Fruit fly (Drosophila melanogaster): Measurements from ENCODE around the gene sens-2.

sens-2 gene

dm6 chr2L:6841349-6841748 lies 19.6 kb downstream of the sens-2 start (continued):
- peak; percentile 83 for TF ChIP-seq nmo (GFP tag; optimal IDR thresholded peaks at IDR 0.05)
- TF ChIP-seq jing (GFP tag; optimal IDR thresholded peaks at IDR 0.05): peak; percentile 71
- TF ChIP-seq CG9215 (GFP tag; IDR thresholded peaks at IDR 0.05): peak; percentile 35; the same call in 1 of the 2 replicates
- TF ChIP-seq zfh2 (GFP tag; optimal IDR thresholded peaks at IDR 0.05): no peak
- peak; percentile 50 for TF ChIP-seq CG12155 (GFP tag; optimal IDR thresholded peaks at IDR 0.05)
- TF ChIP-seq E2f1 (GFP tag; IDR thresholded peaks at IDR 0.05): peak; percentile 65
- TF ChIP-seq insv (GFP tag; optimal IDR thresholded peaks at IDR 0.05): no peak
- peak; percentile 71 for TF ChIP-seq CG6813 (GFP tag; optimal IDR thresholded peaks at IDR 0.05)
- TF ChIP-seq ken (GFP tag; IDR thresholded peaks at IDR 0.05): peak; percentile 85
- peak; percentile 88 for TF ChIP-seq CG4404 (GFP tag; IDR thresholded peaks at IDR 0.05)
- peak; percentile 70 for TF ChIP-seq CG7372 (GFP tag; IDR thresholded peaks at IDR 0.05)
- peak; percentile 92 for TF ChIP-seq Med (GFP tag)
- peak; percentile 70 for TF ChIP-seq CG17359 (tag; optimal IDR thresholded peaks at IDR 0.05)
- no peak for TF ChIP-seq Ets97D (GFP tag; optimal IDR thresholded peaks at IDR 0.05)
- peak; percentile 62 for TF ChIP-seq Hr3 (GFP tag; optimal IDR thresholded peaks at IDR 0.05)
- peak; percentile 67 for TF ChIP-seq Ada2b (GFP tag; IDR thresholded peaks at IDR 0.05)
- peak; percentile 77 for TF ChIP-seq jumu (GFP tag; optimal IDR thresholded peaks at IDR 0.05)
- peak; percentile 44 for TF ChIP-seq Jarid2 (GFP tag; optimal IDR thresholded peaks at IDR 0.05)
- TF ChIP-seq CG10321 (GFP tag; IDR thresholded peaks at IDR 0.05): no peak
- TF ChIP-seq kay (GFP tag; optimal IDR thresholded peaks at IDR 0.05): peak; percentile 57
- TF ChIP-seq bsh (GFP tag; optimal IDR thresholded peaks at IDR 0.05): peak in 1 of 2 experiments; percentile 92
- peak; percentile 45 for TF ChIP-seq CG17385 (GFP tag; optimal IDR thresholded peaks at IDR 0.05)
- no peak for TF ChIP-seq CG12769 (tag; optimal IDR thresholded peaks at IDR 0.05)
- TF ChIP-seq chif (GFP tag; optimal IDR thresholded peaks at IDR 0.05): peak; percentile 71 to 88
- no peak for TF ChIP-seq CG15269 (tag; optimal IDR thresholded peaks at IDR 0.05)
- peak; percentile 39; the same call in 1 of the 2 replicates for TF ChIP-seq CG31224 (GFP tag; IDR thresholded peaks at IDR 0.05)
- TF ChIP-seq CG14710 (tag; optimal IDR thresholded peaks at IDR 0.05): peak; percentile 85
- TF ChIP-seq gsb (GFP tag; IDR thresholded peaks at IDR 0.05): no peak
- peak; percentile 21 for TF ChIP-seq tup (GFP tag; optimal IDR thresholded peaks at IDR 0.05)
- peak; percentile 16 for TF ChIP-seq CG12744 (GFP tag; optimal IDR thresholded peaks at IDR 0.05)
- peak; percentile 26 for TF ChIP-seq Meics (GFP tag; optimal IDR thresholded peaks at IDR 0.05)
- peak; percentile 44 for TF ChIP-seq NC2α (GFP tag; optimal IDR thresholded peaks at IDR 0.05)
- TF ChIP-seq Lhr (GFP tag; optimal IDR thresholded peaks at IDR 0.05): peak; percentile 71
- peak; percentile 17; the same call in 1 of the 2 replicates for TF ChIP-seq Taf1 (GFP tag; IDR thresholded peaks at IDR 0.05)
- TF ChIP-seq bbx (GFP tag; IDR thresholded peaks at IDR 0.05; ENCODE audit: partially characterized antibody): no peak
- peak; percentile 34 for TF ChIP-seq tx (GFP tag; optimal IDR thresholded peaks at IDR 0.05)
- TF ChIP-seq nerfin-1 (tag; optimal IDR thresholded peaks at IDR 0.05): peak; percentile 81
- TF ChIP-seq CG42726 (GFP tag; IDR thresholded peaks at IDR 0.05; ENCODE audit: partially characterized antibody): no peak
- peak in 1 of 2 experiments; percentile 61 for TF ChIP-seq Pdp1 (GFP tag; optimal IDR thresholded peaks at IDR 0.05)
- TF ChIP-seq sob (GFP tag; IDR thresholded peaks at IDR 0.05): peak; percentile 67
- peak; percentile 75 for TF ChIP-seq bab2 (GFP tag; optimal IDR thresholded peaks at IDR 0.05)
- peak; percentile 90 for TF ChIP-seq vvl (GFP tag; IDR thresholded peaks at IDR 0.05)
- peak; percentile 45 for TF ChIP-seq Atf-2 (GFP tag; optimal IDR thresholded peaks at IDR 0.05)
- TF ChIP-seq CG1529 (GFP tag; optimal IDR thresholded peaks at IDR 0.05): peak; percentile 74
- TF ChIP-seq Neu2 (GFP tag; optimal IDR thresholded peaks at IDR 0.05; ENCODE audit: borderline replicate concordance): peak; percentile 16
- TF ChIP-seq CG12104 (GFP tag; optimal IDR thresholded peaks at IDR 0.05): peak; percentile 50
- peak; percentile 91 for TF ChIP-seq ci (GFP tag; IDR thresholded peaks at IDR 0.05)
- TF ChIP-seq her (GFP tag; optimal IDR thresholded peaks at IDR 0.05): peak; percentile 47
- TF ChIP-seq Hr78 (GFP tag; optimal IDR thresholded peaks at IDR 0.05): peak in 1 of 2 experiments; percentile 2
- peak; percentile 75 for TF ChIP-seq CG8388 (GFP tag; optimal IDR thresholded peaks at IDR 0.05)

Data from whole organism, embryonic.